Fruit fly (Drosophila melanogaster) ovary, adult (tissue): ENCODE results near the gene CG7130.

Experiments
- CG17801 ChIP-seq: fragments of 200-800 bp; optimal IDR thresholded peaks from 2 replicates; lab custom pipeline; 2019; ENCODE audit warnings: missing biosample characterization, mild to moderate bottlenecking, missing genetic modification characterization, moderate library complexity; ENCODE audit not compliant: partially characterized antibody

CG7130 gene

dm6 chr3L:22075706-22076398 lies at the start of gene CG7130, which contains the start of gene RpLP0:
CG7130 (minus strand) TSS chr3L:22075756.
RpLP0 (plus strand) TSS chr3L:22075867.
- TF ChIP-seq CG17801 (GFP tag; lab: Kevin White, UChicago): peak; percentile 90

- no peak for TF ChIP-seq CG17801 (GFP tag; lab: Kevin White, UChicago)
Observed at dm6 chr3L:22113186-22113585, 37.6 kb upstream of the CG7130 start.

dm6 chr3L:22109903-22110302 lies 34.3 kb upstream of the CG7130 start:
- no peak for TF ChIP-seq CG17801 (GFP tag; lab: Kevin White, UChicago)

- no peak for TF ChIP-seq CG17801 (GFP tag; lab: Kevin White, UChicago)
Observed at dm6 chr3L:22106704-22107103, 31.1 kb upstream of the CG7130 start.

dm6 chr3L:22094308-22094866 lies 18.8 kb upstream of the CG7130 start:
- TF ChIP-seq CG17801 (GFP tag; lab: Kevin White, UChicago): no peak

dm6 chr3L:22091339-22091738 lies 15.8 kb upstream of the CG7130 start:
- TF ChIP-seq CG17801 (GFP tag; lab: Kevin White, UChicago): no peak

- no peak for TF ChIP-seq CG17801 (GFP tag; lab: Kevin White, UChicago)
Observed at dm6 chr3L:22083131-22083648, 7.6 kb upstream of the CG7130 start.

dm6 chr3L:22082420-22082819 lies 6.9 kb upstream of the CG7130 start, which contains the start of gene msopa:
msopa (plus strand) TSS chr3L:22082720.
- TF ChIP-seq CG17801 (GFP tag; lab: Kevin White, UChicago): no peak

- no peak for TF ChIP-seq CG17801 (GFP tag; lab: Kevin White, UChicago)
Observed at dm6 chr3L:22080022-22080421, 4.5 kb upstream of the CG7130 start, which contains the start of gene Sfp79B. Sfp79B (plus strand) TSS chr3L:22080322.

- peak; percentile 36 for TF ChIP-seq CG17801 (GFP tag; lab: Kevin White, UChicago)
Observed at dm6 chr3L:22078063-22078462, 2.5 kb upstream of the CG7130 start.

dm6 chr3L:22074347-22074971 lies 1.1 kb downstream of the CG7130 start, which contains the start of gene CG7133:
CG7133 (minus strand) TSS chr3L:22074523.
- peak; percentile 13 for TF ChIP-seq CG17801 (GFP tag; lab: Kevin White, UChicago)

- TF ChIP-seq CG17801 (GFP tag; lab: Kevin White, UChicago): no peak
Observed at dm6 chr3L:22072824-22073223, 2.7 kb downstream of the CG7130 start.

- TF ChIP-seq CG17801 (GFP tag; lab: Kevin White, UChicago): peak; percentile 12
Observed at dm6 chr3L:22071687-22072394, 3.7 kb downstream of the CG7130 start, which contains the start of gene CG7139. CG7139 (minus strand) TSS chr3L:22071848.

- TF ChIP-seq CG17801 (GFP tag; lab: Kevin White, UChicago): no peak
Observed at dm6 chr3L:22070506-22070905, 5.0 kb downstream of the CG7130 start.

- TF ChIP-seq CG17801 (GFP tag; lab: Kevin White, UChicago): no peak
Observed at dm6 chr3L:22065694-22066093, 9.9 kb downstream of the CG7130 start, which contains the start of gene CG14561. CG14561 (plus strand) TSS chr3L:22065907.
